Fruit fly (Drosophila melanogaster): Measurements from ENCODE around the gene CG13901.

Gene CG13901

dm6 chr3L:824444-824843 is 13.2 kb downstream of the CG13901 start (continued):
- no peak for TF ChIP-seq jigr1 (GFP tag; IDR thresholded peaks at IDR 0.05)
- peak; percentile 57 for TF ChIP-seq Oli (tag; optimal IDR thresholded peaks at IDR 0.05)
- no peak for TF ChIP-seq CG17912 (GFP tag; optimal IDR thresholded peaks at IDR 0.05)
- TF ChIP-seq CG12104 (GFP tag; optimal IDR thresholded peaks at IDR 0.05): no peak
- no peak for TF ChIP-seq Atf3 (GFP tag; optimal IDR thresholded peaks at IDR 0.05)
- TF ChIP-seq sisA (GFP tag; IDR thresholded peaks at IDR 0.05): peak; percentile 37
- peak; percentile 39 for TF ChIP-seq CG4424 (GFP tag; optimal IDR thresholded peaks at IDR 0.05)
- no peak for TF ChIP-seq dati (GFP tag; IDR thresholded peaks at IDR 0.05)
- TF ChIP-seq Nf-YC (tag; optimal IDR thresholded peaks at IDR 0.05): no peak
- peak in 1 of 3 experiments; percentile 26 for TF ChIP-seq lola (GFP tag; optimal IDR thresholded peaks at IDR 0.05)
- TF ChIP-seq CG30403 (GFP tag; optimal IDR thresholded peaks at IDR 0.05): peak; percentile 21
- TF ChIP-seq slou (GFP tag; optimal IDR thresholded peaks at IDR 0.05): no peak
- no peak for TF ChIP-seq ttk (GFP tag; IDR thresholded peaks at IDR 0.05)
- peak; percentile 11 for TF ChIP-seq CG10267 (tag; optimal IDR thresholded peaks at IDR 0.05)
- TF ChIP-seq eyg (GFP tag; optimal IDR thresholded peaks at IDR 0.05): no peak
- TF ChIP-seq otp (GFP tag; IDR thresholded peaks at IDR 0.05): 0 out of 3 replicates have a peak, but pooled peaks have one; percentile 9
- TF ChIP-seq Xbp1 (GFP tag; optimal IDR thresholded peaks at IDR 0.05): peak; percentile 12
- peak; percentile 55 for TF ChIP-seq phol (tag; optimal IDR thresholded peaks at IDR 0.05)
- TF ChIP-seq Neu2 (GFP tag; optimal IDR thresholded peaks at IDR 0.05; ENCODE audit: borderline replicate concordance): no peak
- no peak for TF ChIP-seq scrt (GFP tag; optimal IDR thresholded peaks at IDR 0.05)
- TF ChIP-seq Mrtf (GFP tag; IDR thresholded peaks at IDR 0.05): no peak
- TF ChIP-seq Scr (GFP tag; IDR thresholded peaks at IDR 0.05; ENCODE audit: partially characterized antibody): no peak
- TF ChIP-seq Blimp-1 (GFP tag; optimal IDR thresholded peaks at IDR 0.05): peak; percentile 50
- no peak for TF ChIP-seq CG3065 (GFP tag; optimal IDR thresholded peaks at IDR 0.05)
- TF ChIP-seq Med (GFP tag): peak; percentile 88
- no peak for TF ChIP-seq bcd (GFP tag; optimal IDR thresholded peaks at IDR 0.05)
- no peak for TF ChIP-seq sc (optimal IDR thresholded peaks at IDR 0.05)
- TF ChIP-seq sc (GFP tag; optimal IDR thresholded peaks at IDR 0.05): no peak
- TF ChIP-seq nom (GFP tag; optimal IDR thresholded peaks at IDR 0.05): no peak
- peak; percentile 1 to 2 for TF ChIP-seq dpn (GFP tag; optimal IDR thresholded peaks at IDR 0.05)
- no peak for TF ChIP-seq CG12071 (GFP tag; optimal IDR thresholded peaks at IDR 0.05)
- TF ChIP-seq CG33557 (GFP tag; optimal IDR thresholded peaks at IDR 0.05): no peak
- TF ChIP-seq chn (GFP tag; optimal IDR thresholded peaks at IDR 0.05): no peak
- no peak for TF ChIP-seq fd64A (GFP tag; optimal IDR thresholded peaks at IDR 0.05)
- TF ChIP-seq Deaf1 (tag; optimal IDR thresholded peaks at IDR 0.05): no peak
- no peak for TF ChIP-seq eve (GFP tag; optimal IDR thresholded peaks at IDR 0.05)
- 0 out of 2 replicates have a peak, but pooled peaks have one; percentile 21 for TF ChIP-seq Xrp1 (GFP tag; IDR thresholded peaks at IDR 0.05)
- TF ChIP-seq CG7745 (tag; optimal IDR thresholded peaks at IDR 0.05): no peak
- peak; percentile 29 for TF ChIP-seq CG8388 (GFP tag; optimal IDR thresholded peaks at IDR 0.05)
- TF ChIP-seq nau (GFP tag; optimal IDR thresholded peaks at IDR 0.05): peak; percentile 8
- peak; percentile 5 for TF ChIP-seq CG17186 (GFP tag; optimal IDR thresholded peaks at IDR 0.05)
- TF ChIP-seq CG2199 (GFP tag; IDR thresholded peaks at IDR 0.05): no peak
- no peak for TF ChIP-seq ash1 (GFP tag; optimal IDR thresholded peaks at IDR 0.05)
- TF ChIP-seq CG3995 (GFP tag; optimal IDR thresholded peaks at IDR 0.05): no peak
- no peak for TF ChIP-seq CG3726 (GFP tag; IDR thresholded peaks at IDR 0.05)
- no peak for TF ChIP-seq br (optimal IDR thresholded peaks at IDR 0.05)
- TF ChIP-seq kni (GFP tag; optimal IDR thresholded peaks at IDR 0.05): no peak
- no peak for TF ChIP-seq usp (GFP tag; optimal IDR thresholded peaks at IDR 0.05)
- peak; percentile 3 for TF ChIP-seq Dad (GFP tag; optimal IDR thresholded peaks at IDR 0.05)
- TF ChIP-seq CG17385 (GFP tag; optimal IDR thresholded peaks at IDR 0.05): peak; percentile 17
- TF ChIP-seq CG34224 (GFP tag; IDR thresholded peaks at IDR 0.05; ENCODE audit: partially characterized antibody): no peak
- no peak for TF ChIP-seq CG17612 (GFP tag; IDR thresholded peaks at IDR 0.05)

Data from whole organism, embryonic.